Worm (Caenorhabditis elegans) whole organism, early embryonic: ENCODE results near the gene F56B3.4.

Experiments
- aly-1 ChIP-seq: sonication (generic microtip); optimal IDR thresholded peaks from 2 replicates; lab custom pipeline; 2016; ENCODE audit warnings: missing genetic modification characterization, missing compliant biosample characterization
- ama-1 ChIP-seq: fragments of 150-350 bp; optimal IDR thresholded peaks from 2 replicates; lab custom pipeline; 2014
- ceh-13 ChIP-seq: fragments of 200-800 bp; sonication (Bioruptor generic); optimal IDR thresholded peaks from 2 replicates; lab custom pipeline; 2018; ENCODE audit warnings: mild to moderate bottlenecking, missing genetic modification characterization, missing compliant biosample characterization
- flt-1 ChIP-seq: fragments of 200-800 bp; sonication (Bioruptor generic); IDR thresholded peaks from 2 replicates; pipeline ENCODE4 v1.3.6; 2022; ENCODE audit warnings: missing genetic modification characterization, missing compliant biosample characterization
- hmbx-1 ChIP-seq: sonication (generic microtip); optimal IDR thresholded peaks from 2 replicates; lab custom pipeline; 2016; ENCODE audit warnings: mild to moderate bottlenecking, missing genetic modification characterization, missing compliant biosample characterization
- scrt-1 ChIP-seq: fragments of 200-800 bp; sonication (Bioruptor generic); IDR thresholded peaks from 2 replicates; pipeline ENCODE4 v1.3.6; 2022; ENCODE audit warnings: missing genetic modification characterization, missing compliant biosample characterization
- tbx-37 ChIP-seq: fragments of 200-800 bp; sonication (Bioruptor generic); conservative IDR thresholded peaks from 2 replicates; pipeline ENCODE4 v1.3.6; 2022; ENCODE audit warnings: missing genetic modification reagents, missing genetic modification characterization, missing compliant biosample characterization

DNA sequence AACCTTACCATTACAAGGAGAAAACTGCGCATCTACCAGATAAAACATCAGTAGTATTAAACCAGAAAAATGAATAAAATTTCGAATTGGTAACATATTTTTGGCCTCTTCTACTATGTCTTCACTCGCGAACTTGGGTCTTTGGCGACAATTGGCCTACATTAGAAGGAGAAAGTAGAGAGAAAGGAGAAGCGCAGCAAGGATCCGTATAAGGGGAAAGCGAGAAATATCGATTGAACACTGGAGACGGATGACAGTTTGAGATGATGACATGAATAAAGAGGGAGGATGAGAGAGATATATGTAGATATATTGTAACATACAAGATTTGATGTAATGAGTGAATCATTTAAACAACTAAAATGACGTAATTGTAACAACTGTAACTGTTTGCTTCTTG lies 25.8 kb downstream of the F56B3.4 start, which contains the start of gene F56B3.2:
- no peak for TF ChIP-seq tbx-37 (GFP tag; lab: Robert Waterston, UW)
- TF ChIP-seq aly-1 (tag; lab: Kevin White, UChicago) = no peak
- TF ChIP-seq flt-1 (GFP tag; lab: Robert Waterston, UW) = no peak
- TF ChIP-seq ama-1 = no peak
- no peak for TF ChIP-seq hmbx-1 (tag; lab: Kevin White, UChicago)
- TF ChIP-seq scrt-1 (GFP tag; lab: Robert Waterston, UW) = no peak
- no peak for TF ChIP-seq ceh-13
